Fruit fly (Drosophila melanogaster): Measurements from ENCODE around the gene CG7420.

DNA sequence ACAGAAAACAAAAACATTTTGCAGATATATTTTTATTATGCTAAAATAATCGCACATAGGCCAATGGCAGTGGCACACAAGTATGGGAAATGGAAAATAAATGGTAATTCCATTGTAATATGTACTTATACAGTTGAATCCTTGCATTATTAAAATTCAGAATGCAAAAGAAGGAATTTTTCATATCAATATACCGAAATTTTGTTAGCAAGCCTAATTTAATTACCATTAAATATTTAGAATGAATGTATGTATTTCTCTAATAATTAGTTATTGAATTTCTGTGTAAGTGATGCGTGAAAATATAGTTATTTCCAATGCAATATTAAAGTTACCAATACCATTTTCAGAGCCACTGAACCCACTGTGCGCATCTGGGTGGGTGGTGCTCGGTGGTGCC lies 47.2 kb downstream of the CG7420 start:
- no peak for TF ChIP-seq psq (GFP tag; optimal IDR thresholded peaks at IDR 0.05)
- TF ChIP-seq Mio (GFP tag; optimal IDR thresholded peaks at IDR 0.05): no peak
- no peak for TF ChIP-seq brk (GFP tag; optimal IDR thresholded peaks at IDR 0.05)
- no peak for TF ChIP-seq Myc (optimal IDR thresholded peaks at IDR 0.05)
- no peak for TF ChIP-seq Dfd (GFP tag; optimal IDR thresholded peaks at IDR 0.05)
- no peak for TF ChIP-seq Sp1 (GFP tag; optimal IDR thresholded peaks at IDR 0.05)
- TF ChIP-seq CrebA (GFP tag; optimal IDR thresholded peaks at IDR 0.05; ENCODE audit: borderline replicate concordance): no peak
- TF ChIP-seq h (GFP tag; optimal IDR thresholded peaks at IDR 0.05): no peak
- no peak for TF ChIP-seq Hr83 (GFP tag; optimal IDR thresholded peaks at IDR 0.05; ENCODE audit: poor library complexity, severe bottlenecking)
